Fruit fly (Drosophila melanogaster) whole organism, wandering third instar larva: ENCODE measurements around the gene CG17672.

Source experiments
- Abd-B ChIP-seq: fragments of >200 bp; optimal IDR thresholded peaks from 2 replicates; lab custom pipeline; 2017; ENCODE audit warnings: missing biosample characterization, missing genetic modification characterization
- CG9705 ChIP-seq: fragments of 200-800 bp; sonication (Bioruptor generic); optimal IDR thresholded peaks from 2 replicates; lab custom pipeline; 2018; ENCODE audit warnings: missing biosample characterization, mild to moderate bottlenecking, missing genetic modification characterization
- Dif ChIP-seq: fragments of 200-275, 200-300 bp; sonication (Bioruptor generic); optimal IDR thresholded peaks from 2 replicates; lab custom pipeline; 2018; ENCODE audit warnings: missing biosample characterization, missing genetic modification characterization; ENCODE audit not compliant: partially characterized antibody
- Hnf4 ChIP-seq: fragments of 200-800 bp; sonication (Bioruptor generic); optimal IDR thresholded peaks from 2 replicates; lab custom pipeline; 2016; ENCODE audit warnings: missing biosample characterization, mild to moderate bottlenecking, missing genetic modification characterization
- Hr78 ChIP-seq: fragments of >200 bp; optimal IDR thresholded peaks from 2 replicates; lab custom pipeline; 2017; ENCODE audit warnings: missing biosample characterization, missing genetic modification characterization
- Hr83 ChIP-seq: fragments of 200-300 bp; sonication (Bioruptor generic); optimal IDR thresholded peaks from 2 replicates; lab custom pipeline; 2016; ENCODE audit warnings: missing biosample characterization, mild to moderate bottlenecking, missing genetic modification characterization, moderate library complexity; ENCODE audit not compliant: poor library complexity, severe bottlenecking
- Jra ChIP-seq: sonication (Bioruptor generic); optimal IDR thresholded peaks from 2 replicates; lab custom pipeline; 2016; ENCODE audit warnings: missing biosample characterization, missing genetic modification characterization
- Myc ChIP-seq: fragments of >200 bp; optimal IDR thresholded peaks from 2 replicates; lab custom pipeline; 2017
- N ChIP-seq: fragments of >200 bp; optimal IDR thresholded peaks from 2 replicates; lab custom pipeline; 2018; ENCODE audit warnings: missing biosample characterization, missing external identifiers, missing genetic modification characterization
- Rel ChIP-seq, 2 experiments: fragments of 200-800 bp; sonication (Bioruptor generic) in 1 of 2; optimal IDR thresholded peaks; 2 replicates in 1 of 2; 3 replicates in 1 of 2; lab custom pipeline; 2016 to 2019; ENCODE audit warnings: mild to moderate bottlenecking in 2 of 2, missing biosample characterization in 2 of 2, missing genetic modification characterization in 2 of 2, moderate library complexity in 1 of 2
- Sp1 ChIP-seq: fragments of 200-800 bp; sonication (Bioruptor generic); optimal IDR thresholded peaks from 3 replicates; lab custom pipeline; 2019; ENCODE audit warnings: missing biosample characterization, mild to moderate bottlenecking, missing genetic modification characterization, moderate library complexity
- Vsx2 ChIP-seq: fragments of 200-300, 225-300 bp; sonication (Bioruptor generic); optimal IDR thresholded peaks from 2 replicates; lab custom pipeline; 2018; ENCODE audit warnings: missing biosample characterization, missing genetic modification characterization; ENCODE audit not compliant: partially characterized antibody
- br ChIP-seq: fragments of 200-800 bp; sonication (Bioruptor generic); optimal IDR thresholded peaks from 2 replicates; lab custom pipeline; 2016; ENCODE audit warnings: missing biosample characterization, missing genetic modification characterization
- brk ChIP-seq: fragments of 200-800 bp; sonication (Bioruptor generic); optimal IDR thresholded peaks from 2 replicates; lab custom pipeline; 2016; ENCODE audit warnings: missing biosample characterization, mild to moderate bottlenecking, missing genetic modification characterization
- dl ChIP-seq, 2 experiments: fragments of 175-275, 200-275 bp in 1 of 2; fragments of 200-275 bp in 1 of 2; sonication (Bioruptor generic); optimal IDR thresholded peaks; lab custom pipeline; 2018; ENCODE audit warnings: mild to moderate bottlenecking in 2 of 2, missing biosample characterization in 2 of 2, missing genetic modification characterization in 2 of 2, moderate library complexity in 2 of 2; ENCODE audit not compliant: partially characterized antibody in 2 of 2, insufficient read depth in 1 of 2
- dmrt93B ChIP-seq: fragments of 200-800 bp; sonication (Bioruptor generic); optimal IDR thresholded peaks from 2 replicates; lab custom pipeline; 2018; ENCODE audit warnings: missing biosample characterization, mild to moderate bottlenecking, missing genetic modification characterization
- dsf ChIP-seq: sonication (Bioruptor generic); optimal IDR thresholded peaks from 2 replicates; lab custom pipeline; 2016; ENCODE audit warnings: missing biosample characterization, missing genetic modification characterization, borderline replicate concordance
- ey ChIP-seq: fragments of 200-800 bp; sonication (Bioruptor generic); optimal IDR thresholded peaks from 2 replicates; lab custom pipeline; 2016; ENCODE audit warnings: missing biosample characterization, missing genetic modification characterization
- foxo ChIP-seq, 2 experiments: fragments of 200-800 bp; sonication (Bioruptor generic); optimal IDR thresholded peaks; 2 replicates in 1 of 2; 3 replicates in 1 of 2; lab custom pipeline; 2016 to 2017; ENCODE audit warnings: missing biosample characterization in 2 of 2, missing genetic modification characterization in 2 of 2
- fru ChIP-seq: fragments of 200-800 bp; sonication (Bioruptor generic); optimal IDR thresholded peaks from 3 replicates; lab custom pipeline; 2016; ENCODE audit warnings: missing biosample characterization, mild to moderate bottlenecking, missing genetic modification characterization
- h ChIP-seq: fragments of 200-800 bp; sonication (Bioruptor generic); optimal IDR thresholded peaks from 3 replicates; lab custom pipeline; 2016; ENCODE audit warnings: missing biosample characterization, mild to moderate bottlenecking, missing genetic modification characterization
- jim ChIP-seq: fragments of 175-275, 200-325 bp; sonication (Bioruptor generic); optimal IDR thresholded peaks from 2 replicates; lab custom pipeline; 2016; ENCODE audit warnings: missing biosample characterization, mild to moderate bottlenecking, missing genetic modification characterization
- pan ChIP-seq: fragments of >200 bp; optimal IDR thresholded peaks from 2 replicates; lab custom pipeline; 2017
- psq ChIP-seq: fragments of 200-800 bp; sonication (Bioruptor generic); optimal IDR thresholded peaks from 3 replicates; lab custom pipeline; 2017; ENCODE audit warnings: missing biosample characterization, mild to moderate bottlenecking, missing genetic modification characterization, moderate library complexity
- rgr ChIP-seq: fragments of 200-800 bp; sonication (Bioruptor generic); optimal IDR thresholded peaks from 3 replicates; lab custom pipeline; 2016; ENCODE audit warnings: missing biosample characterization, mild to moderate bottlenecking, missing genetic modification characterization
- sage ChIP-seq: fragments of 200-800 bp; sonication (Bioruptor generic); optimal IDR thresholded peaks from 2 replicates; lab custom pipeline; 2016; ENCODE audit warnings: missing biosample characterization, mild to moderate bottlenecking, missing genetic modification characterization
- sv ChIP-seq: fragments of 200-800 bp; sonication (Bioruptor generic); optimal IDR thresholded peaks from 3 replicates; lab custom pipeline; 2016; ENCODE audit warnings: missing biosample characterization, missing genetic modification characterization
- tai ChIP-seq: sonication (Bioruptor generic); optimal IDR thresholded peaks from 2 replicates; lab custom pipeline; 2016; ENCODE audit warnings: missing biosample characterization, missing genetic modification characterization
- woc ChIP-seq: sonication (Bioruptor generic); optimal IDR thresholded peaks from 2 replicates; lab custom pipeline; 2016; ENCODE audit warnings: missing biosample characterization, mild to moderate bottlenecking, missing genetic modification characterization

Gene CG17672

dm6 chr3L:13031326-13031725, 2.6 kb downstream of the CG17672 start:
- TF ChIP-seq woc (GFP tag; lab: Kevin White, UChicago) (no peak), dsf (GFP tag; lab: Kevin White, UChicago) (no peak), sv (GFP tag; lab: Kevin White, UChicago) (no peak), fru (GFP tag; lab: Kevin White, UChicago) (no peak), rgr (GFP tag; lab: Kevin White, UChicago) (no peak), foxo (GFP tag; optimal IDR thresholded peaks at IDR 0.05; lab: Kevin White, UChicago) (no peak), Dif (no peak), jim (GFP tag; lab: Kevin White, UChicago) (no peak), br (no peak), N (no peak), Jra (no peak), Hnf4 (GFP tag; lab: Kevin White, UChicago) (no peak), dl (GFP tag; optimal IDR thresholded peaks at IDR 0.05; lab: Kevin White, UChicago; ENCODE audit: insufficient read depth in 1 of 2, partially characterized antibody in 2 of 2) (no peak), Hr83 (GFP tag; lab: Kevin White, UChicago) (no peak)

dm6 chr3L:13032085-13032914, 3.5 kb downstream of the CG17672 start:
- TF ChIP-seq fru (GFP tag; lab: Kevin White, UChicago): no peak
- TF ChIP-seq CG9705 (GFP tag; lab: Kevin White, UChicago): no peak
- TF ChIP-seq Rel (GFP tag; optimal IDR thresholded peaks at IDR 0.05; lab: Kevin White, UChicago): no peak
- peak; percentile 88 for TF ChIP-seq Rel (tag; optimal IDR thresholded peaks at IDR 0.05; lab: Kevin White, UChicago)
- TF ChIP-seq foxo (GFP tag; optimal IDR thresholded peaks at IDR 0.05; lab: Kevin White, UChicago): peak in 1 of 2 experiments; percentile 14
- peak; percentile 13 for TF ChIP-seq Sp1
- TF ChIP-seq, all 38 proteins: peak for 3

dm6 chr3L:13032915-13033282, 4.1 kb downstream of the CG17672 start:
- TF ChIP-seq sage (GFP tag; lab: Kevin White, UChicago) (no peak), dsf (GFP tag; lab: Kevin White, UChicago) (no peak), pan (lab: Kevin White, UChicago) (no peak), Myc (lab: Kevin White, UChicago) (no peak), Abd-B (no peak), Rel (GFP tag; optimal IDR thresholded peaks at IDR 0.05; lab: Kevin White, UChicago) (no peak), Rel (tag; optimal IDR thresholded peaks at IDR 0.05; lab: Kevin White, UChicago) (no peak), rgr (GFP tag; lab: Kevin White, UChicago) (no peak), fru (GFP tag; lab: Kevin White, UChicago) (no peak), foxo (GFP tag; optimal IDR thresholded peaks at IDR 0.05; lab: Kevin White, UChicago) (no peak), brk (no peak), h (no peak), tai (GFP tag; lab: Kevin White, UChicago) (no peak), Dif (no peak), br (no peak), jim (GFP tag; lab: Kevin White, UChicago) (no peak), Jra (no peak), Vsx2 (GFP tag; lab: Kevin White, UChicago) (no peak), psq (GFP tag; lab: Kevin White, UChicago) (no peak)

dm6 chr3L:13033361-13033760, 4.6 kb downstream of the CG17672 start:
- TF ChIP-seq CG9705 (GFP tag; lab: Kevin White, UChicago) (no peak), Vsx2 (GFP tag; lab: Kevin White, UChicago) (peak; percentile 42)

dm6 chr3L:13036706-13037457, 8.1 kb downstream of the CG17672 start, which contains the start of gene Srrm1:
Gene Srrm1 (plus strand): TSS chr3L:13036821.
- peak; percentile 33 for TF ChIP-seq h
- TF ChIP-seq Abd-B: no peak
- TF ChIP-seq Hr83 (GFP tag; lab: Kevin White, UChicago): peak; percentile 87
- peak; percentile 20 for TF ChIP-seq Sp1
- TF ChIP-seq CG9705 (GFP tag; lab: Kevin White, UChicago): peak; percentile 32
- no peak for TF ChIP-seq tai (GFP tag; lab: Kevin White, UChicago)
- TF ChIP-seq Myc (lab: Kevin White, UChicago): no peak
- TF ChIP-seq rgr (GFP tag; lab: Kevin White, UChicago): peak; percentile 46
- TF ChIP-seq dmrt93B (GFP tag; lab: Kevin White, UChicago): no peak
- TF ChIP-seq foxo (GFP tag; optimal IDR thresholded peaks at IDR 0.05; lab: Kevin White, UChicago): peak in 1 of 2 experiments; percentile 50
- no peak for TF ChIP-seq Jra
- peak; percentile 8 for TF ChIP-seq ey (GFP tag; lab: Kevin White, UChicago)
- peak; percentile 30 for TF ChIP-seq fru (GFP tag; lab: Kevin White, UChicago)
- TF ChIP-seq Hr78 (GFP tag; lab: Kevin White, UChicago): no peak
- peak; percentile 21 for TF ChIP-seq sv (GFP tag; lab: Kevin White, UChicago)
